Fruit fly (Drosophila melanogaster) whole organism, wandering third instar larva: ENCODE results near the gene Mur29B.
A peak's percentile ranks its signal among the peaks of the same experiment; 100 is the strongest.

Experiments used
- Abd-B ChIP-seq: fragments of >200 bp; optimal IDR thresholded peaks from 2 replicates; lab custom pipeline; 2017; ENCODE audit warnings: missing biosample characterization, missing genetic modification characterization
- CG9705 ChIP-seq: fragments of 200-800 bp; sonication (Bioruptor generic); optimal IDR thresholded peaks from 2 replicates; lab custom pipeline; 2018; ENCODE audit warnings: missing biosample characterization, mild to moderate bottlenecking, missing genetic modification characterization
- CrebA ChIP-seq: fragments of 200-800 bp; sonication (Bioruptor generic); optimal IDR thresholded peaks from 2 replicates; lab custom pipeline; 2016; ENCODE audit warnings: missing biosample characterization, mild to moderate bottlenecking, missing genetic modification characterization, borderline replicate concordance
- Dfd ChIP-seq: fragments of >200 bp; optimal IDR thresholded peaks from 2 replicates; lab custom pipeline; 2017; ENCODE audit warnings: missing biosample characterization, missing genetic modification characterization
- Dif ChIP-seq: fragments of 200-275, 200-300 bp; sonication (Bioruptor generic); optimal IDR thresholded peaks from 2 replicates; lab custom pipeline; 2018; ENCODE audit warnings: missing biosample characterization, missing genetic modification characterization; ENCODE audit not compliant: partially characterized antibody
- GATAd ChIP-seq: sonication (Bioruptor generic); optimal IDR thresholded peaks from 2 replicates; lab custom pipeline; 2016; ENCODE audit warnings: missing biosample characterization, missing genetic modification characterization
- HLH106 ChIP-seq: fragments of 200-800 bp; optimal IDR thresholded peaks from 3 replicates; lab custom pipeline; 2019; ENCODE audit warnings: missing biosample characterization, mild to moderate bottlenecking, missing genetic modification characterization, moderate library complexity
- Hnf4 ChIP-seq: fragments of 200-800 bp; sonication (Bioruptor generic); optimal IDR thresholded peaks from 2 replicates; lab custom pipeline; 2016; ENCODE audit warnings: missing biosample characterization, mild to moderate bottlenecking, missing genetic modification characterization
- Hr78 ChIP-seq: fragments of >200 bp; optimal IDR thresholded peaks from 2 replicates; lab custom pipeline; 2017; ENCODE audit warnings: missing biosample characterization, missing genetic modification characterization
- Jra ChIP-seq: sonication (Bioruptor generic); optimal IDR thresholded peaks from 2 replicates; lab custom pipeline; 2016; ENCODE audit warnings: missing biosample characterization, missing genetic modification characterization
- Mio ChIP-seq: sonication (Bioruptor generic); optimal IDR thresholded peaks from 2 replicates; lab custom pipeline; 2016; ENCODE audit warnings: missing biosample characterization, missing genetic modification characterization
- Myc ChIP-seq: fragments of >200 bp; optimal IDR thresholded peaks from 2 replicates; lab custom pipeline; 2017
- N ChIP-seq: fragments of >200 bp; optimal IDR thresholded peaks from 2 replicates; lab custom pipeline; 2018; ENCODE audit warnings: missing biosample characterization, missing external identifiers, missing genetic modification characterization
- Sp1 ChIP-seq: fragments of 200-800 bp; sonication (Bioruptor generic); optimal IDR thresholded peaks from 3 replicates; lab custom pipeline; 2019; ENCODE audit warnings: missing biosample characterization, mild to moderate bottlenecking, missing genetic modification characterization, moderate library complexity
- Vsx2 ChIP-seq: fragments of 200-300, 225-300 bp; sonication (Bioruptor generic); optimal IDR thresholded peaks from 2 replicates; lab custom pipeline; 2018; ENCODE audit warnings: missing biosample characterization, missing genetic modification characterization; ENCODE audit not compliant: partially characterized antibody
- brk ChIP-seq: fragments of 200-800 bp; sonication (Bioruptor generic); optimal IDR thresholded peaks from 2 replicates; lab custom pipeline; 2016; ENCODE audit warnings: missing biosample characterization, mild to moderate bottlenecking, missing genetic modification characterization
- dl ChIP-seq, 2 experiments: fragments of 175-275, 200-275 bp in 1 of 2; fragments of 200-275 bp in 1 of 2; sonication (Bioruptor generic); optimal IDR thresholded peaks; lab custom pipeline; 2018; ENCODE audit warnings: mild to moderate bottlenecking in 2 of 2, missing biosample characterization in 2 of 2, missing genetic modification characterization in 2 of 2, moderate library complexity in 2 of 2; ENCODE audit not compliant: partially characterized antibody in 2 of 2, insufficient read depth in 1 of 2
- dmrt93B ChIP-seq: fragments of 200-800 bp; sonication (Bioruptor generic); optimal IDR thresholded peaks from 2 replicates; lab custom pipeline; 2018; ENCODE audit warnings: missing biosample characterization, mild to moderate bottlenecking, missing genetic modification characterization
- ey ChIP-seq: fragments of 200-800 bp; sonication (Bioruptor generic); optimal IDR thresholded peaks from 2 replicates; lab custom pipeline; 2016; ENCODE audit warnings: missing biosample characterization, missing genetic modification characterization
- foxo ChIP-seq, 2 experiments: fragments of 200-800 bp; sonication (Bioruptor generic); optimal IDR thresholded peaks; 2 replicates in 1 of 2; 3 replicates in 1 of 2; lab custom pipeline; 2016 to 2017; ENCODE audit warnings: missing biosample characterization in 2 of 2, missing genetic modification characterization in 2 of 2
- fru ChIP-seq: fragments of 200-800 bp; sonication (Bioruptor generic); optimal IDR thresholded peaks from 3 replicates; lab custom pipeline; 2016; ENCODE audit warnings: missing biosample characterization, mild to moderate bottlenecking, missing genetic modification characterization
- h ChIP-seq: fragments of 200-800 bp; sonication (Bioruptor generic); optimal IDR thresholded peaks from 3 replicates; lab custom pipeline; 2016; ENCODE audit warnings: missing biosample characterization, mild to moderate bottlenecking, missing genetic modification characterization
- jim ChIP-seq: fragments of 175-275, 200-325 bp; sonication (Bioruptor generic); optimal IDR thresholded peaks from 2 replicates; lab custom pipeline; 2016; ENCODE audit warnings: missing biosample characterization, mild to moderate bottlenecking, missing genetic modification characterization
- lola ChIP-seq: fragments of >200 bp; optimal IDR thresholded peaks from 2 replicates; lab custom pipeline; 2017; ENCODE audit warnings: missing biosample characterization, missing genetic modification characterization
- pan ChIP-seq: fragments of >200 bp; optimal IDR thresholded peaks from 2 replicates; lab custom pipeline; 2017
- rgr ChIP-seq: fragments of 200-800 bp; sonication (Bioruptor generic); optimal IDR thresholded peaks from 3 replicates; lab custom pipeline; 2016; ENCODE audit warnings: missing biosample characterization, mild to moderate bottlenecking, missing genetic modification characterization
- sage ChIP-seq: fragments of 200-800 bp; sonication (Bioruptor generic); optimal IDR thresholded peaks from 2 replicates; lab custom pipeline; 2016; ENCODE audit warnings: missing biosample characterization, mild to moderate bottlenecking, missing genetic modification characterization
- tai ChIP-seq: sonication (Bioruptor generic); optimal IDR thresholded peaks from 2 replicates; lab custom pipeline; 2016; ENCODE audit warnings: missing biosample characterization, missing genetic modification characterization
- usp ChIP-seq: fragments of >200 bp; optimal IDR thresholded peaks from 2 replicates; lab custom pipeline; 2017; ENCODE audit warnings: missing biosample characterization, missing genetic modification characterization
- woc ChIP-seq: sonication (Bioruptor generic); optimal IDR thresholded peaks from 2 replicates; lab custom pipeline; 2016; ENCODE audit warnings: missing biosample characterization, mild to moderate bottlenecking, missing genetic modification characterization

Gene Mur29B

DNA sequence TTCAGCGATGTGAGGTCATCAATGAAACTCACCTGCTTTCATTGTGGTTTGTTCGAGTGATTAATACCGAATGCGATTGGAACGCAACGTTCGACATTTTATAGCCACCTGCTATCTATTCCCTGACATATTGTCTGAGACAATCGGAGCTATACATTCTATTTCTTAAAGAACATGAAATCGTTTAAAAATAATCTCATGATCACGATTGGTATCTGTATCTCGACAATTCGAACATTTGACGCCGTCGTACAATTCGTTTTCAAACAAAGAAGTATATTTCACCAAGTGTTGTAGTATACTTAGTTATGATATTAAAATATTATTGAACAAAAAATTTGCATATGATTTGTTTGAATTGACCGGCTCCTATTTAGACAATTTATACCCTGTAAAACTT, 42.9 kb downstream of the Mur29B start, which contains the start of gene Peritrophin-15b:
Peritrophin-15b (minus strand) TSS at position 101 of the 400 bp plus-strand sequence.
- TF ChIP-seq rgr (GFP tag; lab: Kevin White, UChicago) (no peak), Dif (no peak), pan (lab: Kevin White, UChicago) (no peak), Hr78 (GFP tag; lab: Kevin White, UChicago) (no peak), h (no peak), Myc (lab: Kevin White, UChicago) (no peak), CrebA (GFP tag; lab: Kevin White, UChicago) (no peak), foxo (GFP tag; optimal IDR thresholded peaks at IDR 0.05; lab: Kevin White, UChicago) (no peak)

DNA sequence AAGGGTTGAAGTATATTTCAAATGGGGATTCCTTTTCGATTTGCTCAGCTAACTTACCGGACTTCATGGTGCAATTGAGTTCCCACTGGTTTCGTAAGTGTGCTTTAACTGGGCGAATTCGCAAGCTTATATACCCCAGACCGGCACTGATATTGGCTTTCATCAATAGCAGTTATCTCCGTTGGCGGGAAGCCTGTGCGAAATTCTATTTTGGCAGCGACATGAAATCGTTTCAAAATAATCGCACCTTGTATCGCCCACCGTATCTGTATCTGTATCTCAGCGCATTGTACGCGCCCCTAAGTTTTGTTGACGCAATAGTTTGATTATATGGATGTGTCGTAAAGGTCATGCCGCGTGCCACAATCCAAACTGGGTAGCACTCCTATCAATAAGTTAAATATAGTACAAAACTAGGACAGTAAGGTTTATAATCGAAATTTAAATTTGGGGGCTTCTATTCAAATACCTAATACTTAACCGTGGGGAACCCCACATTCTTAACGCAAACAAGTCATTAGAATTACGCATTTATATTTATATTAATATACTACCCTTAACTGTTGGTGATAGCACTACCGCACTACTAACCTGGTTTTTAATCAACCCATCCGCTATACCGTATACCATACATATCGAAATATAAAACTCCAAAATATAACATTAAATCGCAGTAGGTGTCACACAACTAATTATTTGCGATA, 44.2 kb downstream of the Mur29B start, which contains the start of the genes Peritrophin-15a and CG13385:
Peritrophin-15a (minus strand) TSS at position 101 of the 704 bp plus-strand sequence.
CG13385 (plus strand) TSS at position 654 of the 704 bp plus-strand sequence.
- TF ChIP-seq HLH106 (tag; lab: Kevin White, UChicago): no peak
- TF ChIP-seq h: no peak
- no peak for TF ChIP-seq Vsx2 (GFP tag; lab: Kevin White, UChicago)
- TF ChIP-seq ey (GFP tag; lab: Kevin White, UChicago): no peak
- no peak for TF ChIP-seq lola (GFP tag; lab: Kevin White, UChicago)
- no peak for TF ChIP-seq Jra (GFP tag; lab: Kevin White, UChicago)
- TF ChIP-seq dl (GFP tag; optimal IDR thresholded peaks at IDR 0.05; lab: Kevin White, UChicago; ENCODE audit: insufficient read depth in 1 of 2, partially characterized antibody in 2 of 2): no peak
- no peak for TF ChIP-seq CG9705 (GFP tag; lab: Kevin White, UChicago)
- no peak for TF ChIP-seq tai (GFP tag; lab: Kevin White, UChicago)
- no peak for TF ChIP-seq dmrt93B (GFP tag; lab: Kevin White, UChicago)
- TF ChIP-seq Abd-B: no peak
- TF ChIP-seq rgr (GFP tag; lab: Kevin White, UChicago): no peak
- no peak for TF ChIP-seq foxo (GFP tag; optimal IDR thresholded peaks at IDR 0.05; lab: Kevin White, UChicago)
- no peak for TF ChIP-seq jim
- no peak for TF ChIP-seq sage (GFP tag; lab: Kevin White, UChicago)
- no peak for TF ChIP-seq usp (GFP tag; lab: Kevin White, UChicago)

- TF ChIP-seq brk (GFP tag; lab: Kevin White, UChicago): no peak
- no peak for TF ChIP-seq Sp1 (GFP tag; lab: Kevin White, UChicago)
- TF ChIP-seq fru (GFP tag; lab: Kevin White, UChicago): no peak
- no peak for TF ChIP-seq woc (GFP tag; lab: Kevin White, UChicago)
- no peak for TF ChIP-seq Mio (GFP tag; lab: Kevin White, UChicago)
- no peak for TF ChIP-seq N
- no peak for TF ChIP-seq CrebA (GFP tag; lab: Kevin White, UChicago)
- TF ChIP-seq Vsx2 (GFP tag; lab: Kevin White, UChicago): no peak
- TF ChIP-seq, all 38 proteins: peak for 0
Observed at dm6 chr2L:8398721-8399120, 46.7 kb downstream of the Mur29B start, which contains the start of gene CG13386. CG13386 (plus strand) TSS chr2L:8399021.

dm6 chr2L:8399863-8400598, 48.0 kb downstream of the Mur29B start, which contains the start of gene CG31898:
CG31898 (plus strand) TSS chr2L:8400421.
- peak; percentile 26 for TF ChIP-seq sage (GFP tag; lab: Kevin White, UChicago)
- no peak for TF ChIP-seq ey (GFP tag; lab: Kevin White, UChicago)

DNA sequence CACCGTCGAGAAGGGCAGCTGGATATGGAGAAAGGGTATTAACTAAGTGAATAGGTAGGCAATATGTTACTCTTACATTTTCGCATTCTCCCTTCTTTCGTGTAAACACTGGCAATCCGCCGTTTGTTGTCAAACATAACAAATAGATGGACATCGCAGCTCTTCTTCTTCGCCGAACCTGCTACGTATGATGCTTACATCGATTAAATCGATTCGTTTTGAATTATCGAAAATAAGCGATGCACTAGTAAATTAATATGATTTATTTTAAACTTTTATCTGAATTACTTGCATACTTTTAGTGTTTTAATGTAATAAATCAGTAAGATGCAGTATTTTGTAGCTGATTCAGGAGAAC, 50.9 kb downstream of the Mur29B start, which contains the start of gene fy:
fy (minus strand) TSS at position 353 of the 358 bp plus-strand sequence.
- TF ChIP-seq Mio (GFP tag; lab: Kevin White, UChicago): no peak
- no peak for TF ChIP-seq Sp1 (GFP tag; lab: Kevin White, UChicago)
- TF ChIP-seq tai (GFP tag; lab: Kevin White, UChicago): no peak
- TF ChIP-seq Dif: no peak
- TF ChIP-seq brk (GFP tag; lab: Kevin White, UChicago): no peak
- TF ChIP-seq HLH106 (tag; lab: Kevin White, UChicago): no peak
- no peak for TF ChIP-seq Dfd
- no peak for TF ChIP-seq Myc (lab: Kevin White, UChicago)
- no peak for TF ChIP-seq rgr (GFP tag; lab: Kevin White, UChicago)
- no peak for TF ChIP-seq dmrt93B (GFP tag; lab: Kevin White, UChicago)
- TF ChIP-seq Hnf4 (GFP tag; lab: Kevin White, UChicago): no peak
- no peak for TF ChIP-seq GATAd (GFP tag; lab: Kevin White, UChicago)
- no peak for TF ChIP-seq Vsx2 (GFP tag; lab: Kevin White, UChicago)
- no peak for TF ChIP-seq sage (GFP tag; lab: Kevin White, UChicago)
- TF ChIP-seq CG9705 (GFP tag; lab: Kevin White, UChicago): no peak
- TF ChIP-seq N: no peak
- TF ChIP-seq Jra (GFP tag; lab: Kevin White, UChicago): no peak
- TF ChIP-seq CrebA (GFP tag; lab: Kevin White, UChicago): no peak
- TF ChIP-seq fru (GFP tag; lab: Kevin White, UChicago): no peak
- no peak for TF ChIP-seq Hr78 (GFP tag; lab: Kevin White, UChicago)
- TF ChIP-seq, all 38 proteins: peak for 0
